Worm (Caenorhabditis elegans): ENCODE results near the gene fipr-11.

Gene fipr-11

ce11 chrV:9921288-9921687 is 15.3 kb upstream of the fipr-11 start, which contains the start of gene ceh-75:
TSS of gene ceh-75 (plus strand) at chrV:9921337.
- TF ChIP-seq nfya-1 (tag; optimal IDR thresholded peaks at IDR 0.05; ENCODE audit: insufficient read depth) (no peak), unc-39 (tag; optimal IDR thresholded peaks at IDR 0.05) (no peak), mml-1 (tag; optimal IDR thresholded peaks at IDR 0.05) (no peak), elt-3 (tag; optimal IDR thresholded peaks at IDR 0.05) (no peak), egl-5 (tag; optimal IDR thresholded peaks at IDR 0.05) (no peak), ama-1 (optimal IDR thresholded peaks at IDR 0.05) (no peak), nhr-11 (tag; optimal IDR thresholded peaks at IDR 0.05) (no peak), elt-1 (tag; optimal IDR thresholded peaks at IDR 0.05) (no peak), hmg-11 (tag; optimal IDR thresholded peaks at IDR 0.05) (no peak), nhr-237 (tag; optimal IDR thresholded peaks at IDR 0.05) (no peak)

- TF ChIP-seq lin-15B (tag; optimal IDR thresholded peaks at IDR 0.05) (no peak), egl-5 (tag; optimal IDR thresholded peaks at IDR 0.05) (no peak)
Observed at ce11 chrV:9918410-9918809, 12.4 kb upstream of the fipr-11 start, which contains the start of gene C50H2.5. TSS of gene C50H2.5 (plus strand) at chrV:9918710.

DNA sequence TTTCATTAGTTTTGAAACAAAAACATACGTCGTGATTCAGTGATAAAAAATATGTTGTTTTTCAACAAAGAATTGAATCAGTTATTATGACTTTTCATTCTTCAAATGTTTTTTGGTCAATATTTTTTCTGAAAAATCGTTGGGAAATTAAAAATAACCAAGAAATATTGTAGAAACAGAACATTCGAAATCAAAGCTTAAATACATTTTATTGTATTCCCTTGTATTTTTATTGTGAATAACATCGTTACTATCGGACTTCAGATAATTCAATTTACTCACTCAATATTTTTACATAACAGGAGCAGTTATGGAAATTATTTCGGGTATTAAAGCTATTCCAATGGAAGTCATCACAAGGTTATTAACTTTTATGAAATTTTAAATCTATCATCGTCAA is 10.7 kb upstream of the fipr-11 start, which contains the start of gene C50H2.4:
Gene C50H2.4, plus strand, starts transcription at position 301 of the 400 bp plus-strand sequence.
- no peak for TF ChIP-seq fos-1 (tag; optimal IDR thresholded peaks at IDR 0.05)
- TF ChIP-seq nhr-28 (tag; optimal IDR thresholded peaks at IDR 0.05): no peak

ce11 chrV:9915021-9915420 is 9.0 kb upstream of the fipr-11 start, which contains the start of gene mec-9:
TSS of gene mec-9 (minus strand) at chrV:9915121.
- TF ChIP-seq jun-1 (tag; optimal IDR thresholded peaks at IDR 0.05) (no peak), snpc-4 (tag; optimal IDR thresholded peaks at IDR 0.05) (no peak), nhr-28 (tag; optimal IDR thresholded peaks at IDR 0.05) (no peak), ceh-16 (tag; optimal IDR thresholded peaks at IDR 0.05) (no peak), egl-5 (tag; optimal IDR thresholded peaks at IDR 0.05) (no peak), nhr-76 (tag; optimal IDR thresholded peaks at IDR 0.05) (no peak), ztf-4 (tag; optimal IDR thresholded peaks at IDR 0.05) (no peak), egl-27 (tag; optimal IDR thresholded peaks at IDR 0.05) (no peak), ama-1 (optimal IDR thresholded peaks at IDR 0.05) (no peak), zag-1 (tag; optimal IDR thresholded peaks at IDR 0.05) (no peak), ztf-11 (tag; optimal IDR thresholded peaks at IDR 0.05) (no peak), nhr-77 (tag; optimal IDR thresholded peaks at IDR 0.05) (no peak), ceh-9 (tag; optimal IDR thresholded peaks at IDR 0.05) (no peak), nhr-43 (tag; optimal IDR thresholded peaks at IDR 0.05; ENCODE audit: poor library complexity, severe bottlenecking) (no peak), elt-1 (tag; optimal IDR thresholded peaks at IDR 0.05) (no peak)

DNA sequence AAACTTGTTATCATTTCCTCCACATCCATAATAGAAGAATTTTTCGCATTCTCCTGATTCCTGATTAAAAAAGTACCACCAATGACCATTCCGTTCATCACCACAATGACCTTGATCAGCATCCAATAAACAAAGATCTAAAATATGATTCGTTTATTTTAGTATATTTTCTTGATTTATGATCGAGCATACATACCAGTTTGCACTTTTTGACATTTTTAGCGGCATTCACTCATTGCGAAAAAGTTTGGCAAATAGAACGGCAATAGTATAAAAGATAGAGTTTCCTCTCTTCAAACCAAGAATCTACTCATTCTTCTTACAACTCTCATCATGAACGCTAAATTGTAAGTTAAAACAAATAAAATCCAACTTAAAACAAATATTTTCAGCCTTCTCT is 7.8 kb upstream of the fipr-11 start, which contains the start of gene fipr-10:
Gene fipr-10, plus strand, starts transcription at position 301 of the 400 bp plus-strand sequence.
- no peak for TF ChIP-seq unc-39 (tag; optimal IDR thresholded peaks at IDR 0.05)
- TF ChIP-seq nfya-1 (tag; optimal IDR thresholded peaks at IDR 0.05; ENCODE audit: insufficient read depth): no peak
- no peak for TF ChIP-seq elt-2 (tag; optimal IDR thresholded peaks at IDR 0.05)
- TF ChIP-seq lsy-12 (tag; optimal IDR thresholded peaks at IDR 0.05): no peak
- no peak for TF ChIP-seq nhr-237 (tag; optimal IDR thresholded peaks at IDR 0.05)
- TF ChIP-seq ceh-9 (tag; optimal IDR thresholded peaks at IDR 0.05): no peak
- TF ChIP-seq R02D3.7 (tag; optimal IDR thresholded peaks at IDR 0.05): no peak
- no peak for TF ChIP-seq elt-3 (tag; optimal IDR thresholded peaks at IDR 0.05)
- no peak for TF ChIP-seq nhr-77 (tag; optimal IDR thresholded peaks at IDR 0.05)
- TF ChIP-seq egl-5 (tag; optimal IDR thresholded peaks at IDR 0.05): no peak
- TF ChIP-seq unc-62 (GFP tag; optimal IDR thresholded peaks at IDR 0.05): no peak
- no peak for TF ChIP-seq elt-1 (tag; optimal IDR thresholded peaks at IDR 0.05)
- no peak for TF ChIP-seq tbx-2 (tag; optimal IDR thresholded peaks at IDR 0.05)
- no peak for TF ChIP-seq zag-1 (tag; optimal IDR thresholded peaks at IDR 0.05)
- no peak for TF ChIP-seq ceh-82 (tag; optimal IDR thresholded peaks at IDR 0.05)
- TF ChIP-seq egl-27 (tag; optimal IDR thresholded peaks at IDR 0.05): no peak
- no peak for TF ChIP-seq nhr-67 (tag; optimal IDR thresholded peaks at IDR 0.05)

ce11 chrV:9911165-9911564 is 5.2 kb upstream of the fipr-11 start:
- TF ChIP-seq elt-1 (tag; optimal IDR thresholded peaks at IDR 0.05): peak; percentile 57
- no peak for TF ChIP-seq nhr-76 (tag; optimal IDR thresholded peaks at IDR 0.05)

All from whole organism, L3 larva.